Worm (Caenorhabditis elegans): ENCODE measurements around the gene jmjd-2.

jmjd-2 gene

ce11 chrII:14195931-14196330 is 47.5 kb downstream of the jmjd-2 start:
- TF ChIP-seq lsy-2 (tag; optimal IDR thresholded peaks at IDR 0.05) (peak in 1 of 2 experiments; percentile 9), ztf-11 (tag; optimal IDR thresholded peaks at IDR 0.05) (no peak)

ce11 chrII:14187456-14187855 is 55.9 kb downstream of the jmjd-2 start:
- TF ChIP-seq zag-1 (tag; optimal IDR thresholded peaks at IDR 0.05) (no peak), lsy-2 (tag; optimal IDR thresholded peaks at IDR 0.05) (no peak), unc-39 (tag; optimal IDR thresholded peaks at IDR 0.05) (no peak), ZK546.5 (tag; optimal IDR thresholded peaks at IDR 0.05) (no peak), unc-55 (GFP tag; optimal IDR thresholded peaks at IDR 0.05) (no peak), ztf-11 (tag; optimal IDR thresholded peaks at IDR 0.05) (no peak)

- TF ChIP-seq nhr-237 (tag; optimal IDR thresholded peaks at IDR 0.05) (no peak), ceh-82 (tag; optimal IDR thresholded peaks at IDR 0.05) (no peak), nhr-23 (tag; optimal IDR thresholded peaks at IDR 0.05) (no peak)
These were observed 56.5 kb downstream of the jmjd-2 start for ce11 chrII:14186937-14187336.
